Worm (Caenorhabditis elegans): ENCODE data around the gene pax-3.

Gene pax-3

ce11 chrII:10146488-10146887, at the start of gene pax-3:
Gene pax-3 (plus strand): TSS chrII:10146570.
- peak; percentile 69 for TF ChIP-seq nfya-1 (tag; optimal IDR thresholded peaks at IDR 0.05)
- TF ChIP-seq ref-2 (tag; optimal IDR thresholded peaks at IDR 0.05) = no peak
- TF ChIP-seq che-1 (tag; optimal IDR thresholded peaks at IDR 0.05) = no peak

ce11 chrII:10098428-10098827, 47.9 kb upstream of the pax-3 start:
- TF ChIP-seq hlh-30 (tag; optimal IDR thresholded peaks at IDR 0.05; ENCODE audit: insufficient read depth) = no peak
- TF ChIP-seq dmd-4 (tag; optimal IDR thresholded peaks at IDR 0.05; ENCODE audit: borderline replicate concordance) = no peak
- TF ChIP-seq ceh-24 (tag; optimal IDR thresholded peaks at IDR 0.05) = no peak
- TF ChIP-seq nfya-1 (tag; optimal IDR thresholded peaks at IDR 0.05) = no peak

- TF ChIP-seq C08G9.2 (tag; optimal IDR thresholded peaks at IDR 0.05) = no peak
- no peak for TF ChIP-seq elt-2 (tag; optimal IDR thresholded peaks at IDR 0.05)
- no peak for TF ChIP-seq hlh-8 (tag; optimal IDR thresholded peaks at IDR 0.05)
- no peak for TF ChIP-seq ceh-2 (tag; optimal IDR thresholded peaks at IDR 0.05)
- no peak for TF ChIP-seq ceh-24 (tag; optimal IDR thresholded peaks at IDR 0.05)
- TF ChIP-seq ref-2 (tag; optimal IDR thresholded peaks at IDR 0.05) = no peak
- TF ChIP-seq C38D4.7 (GFP tag; optimal IDR thresholded peaks at IDR 0.05) = no peak
- no peak for TF ChIP-seq madf-2 (tag; optimal IDR thresholded peaks at IDR 0.05)
- TF ChIP-seq tbx-2 (tag; optimal IDR thresholded peaks at IDR 0.05) = no peak
- no peak for TF ChIP-seq unc-55 (GFP tag; optimal IDR thresholded peaks at IDR 0.05)
- no peak for TF ChIP-seq npax-4 (tag; optimal IDR thresholded peaks at IDR 0.05)
- no peak for TF ChIP-seq fax-1 (tag; optimal IDR thresholded peaks at IDR 0.05)
- no peak for TF ChIP-seq unc-86 (tag; optimal IDR thresholded peaks at IDR 0.05)
Observed at ce11 chrII:10099072-10099471, 47.3 kb upstream of the pax-3 start.

- TF ChIP-seq lim-6 (tag; optimal IDR thresholded peaks at IDR 0.05) (no peak), tbx-2 (tag; optimal IDR thresholded peaks at IDR 0.05) (no peak), ceh-48 (tag; optimal IDR thresholded peaks at IDR 0.05) (no peak), hlh-13 (GFP tag; optimal IDR thresholded peaks at IDR 0.05) (no peak), unc-86 (tag; optimal IDR thresholded peaks at IDR 0.05) (no peak), pax-1 (tag; optimal IDR thresholded peaks at IDR 0.05) (peak; percentile 4), ceh-31 (tag; optimal IDR thresholded peaks at IDR 0.05) (peak; percentile 7), ceh-22 (tag; optimal IDR thresholded peaks at IDR 0.05) (no peak), elt-2 (tag; optimal IDR thresholded peaks at IDR 0.05) (no peak)
Observed at ce11 chrII:10099804-10100360, 46.5 kb upstream of the pax-3 start, which contains the start of the genes pas-7 and puf-12. Gene pas-7 (minus strand): TSS chrII:10099854. Gene puf-12 (plus strand): TSS chrII:10100310.

- TF ChIP-seq ceh-22 (tag; optimal IDR thresholded peaks at IDR 0.05) (no peak), hlh-6 (tag; optimal IDR thresholded peaks at IDR 0.05) (no peak), nhr-11 (tag; optimal IDR thresholded peaks at IDR 0.05) (no peak), T23F11.4 (GFP tag; optimal IDR thresholded peaks at IDR 0.05) (no peak), sox-4 (tag; optimal IDR thresholded peaks at IDR 0.05) (no peak), zip-5 (tag; optimal IDR thresholded peaks at IDR 0.05) (no peak), npax-4 (tag; optimal IDR thresholded peaks at IDR 0.05) (no peak), lin-11 (tag; optimal IDR thresholded peaks at IDR 0.05) (no peak), ceh-14 (tag; optimal IDR thresholded peaks at IDR 0.05) (no peak), ama-1 (optimal IDR thresholded peaks at IDR 0.05) (no peak), sox-2 (GFP tag; IDR thresholded peaks at IDR 0.05) (no peak), ets-4 (tag; optimal IDR thresholded peaks at IDR 0.05) (no peak), ahr-1 (tag; optimal IDR thresholded peaks at IDR 0.05) (no peak), ceh-34 (tag; optimal IDR thresholded peaks at IDR 0.05) (no peak), ttx-3 (tag; optimal IDR thresholded peaks at IDR 0.05) (no peak), pag-3 (tag; optimal IDR thresholded peaks at IDR 0.05; ENCODE audit: borderline replicate concordance) (no peak), elt-4 (tag; optimal IDR thresholded peaks at IDR 0.05) (no peak)
Observed at ce11 chrII:10103212-10103611, 43.2 kb upstream of the pax-3 start.
